Fruit fly (Drosophila melanogaster) whole organism, adult: ENCODE measurements around the gene CG2540.

Experiments used
- CG12768 ChIP-seq: fragments of 200-800 bp; sonication (Bioruptor generic); optimal IDR thresholded peaks from 2 replicates; lab custom pipeline; 2017; ENCODE audit warnings: missing biosample characterization, missing genetic modification characterization, mild to moderate bottlenecking, moderate library complexity, missing genetic modification reagents
- CG1620 ChIP-seq: fragments of 200-800 bp; sonication (Bioruptor generic); optimal IDR thresholded peaks from 2 replicates; lab custom pipeline; 2016; ENCODE audit warnings: missing biosample characterization, missing genetic modification characterization
- CG7101 ChIP-seq: fragments of 200-800 bp; sonication (Bioruptor generic); optimal IDR thresholded peaks from 2 replicates; lab custom pipeline; 2018; ENCODE audit warnings: missing biosample characterization, mild to moderate bottlenecking, missing genetic modification characterization, moderate library complexity
- Clk ChIP-seq: fragments of 200-800 bp; sonication (Bioruptor generic); optimal IDR thresholded peaks from 2 replicates; lab custom pipeline; 2017; ENCODE audit warnings: missing biosample characterization, missing genetic modification characterization
- Crg-1 ChIP-seq: fragments of 200-800 bp; sonication (Bioruptor generic); optimal IDR thresholded peaks from 2 replicates; lab custom pipeline; 2016; ENCODE audit warnings: missing biosample characterization, missing genetic modification characterization
- cic ChIP-seq: fragments of 200-800 bp; sonication (Bioruptor generic); optimal IDR thresholded peaks from 2 replicates; lab custom pipeline; 2017; ENCODE audit warnings: missing biosample characterization, mild to moderate bottlenecking, missing genetic modification characterization, moderate library complexity
- cnc ChIP-seq, 2 experiments: fragments of >200 bp; optimal IDR thresholded peaks; 2 replicates each; lab custom pipeline; 2017
- kay ChIP-seq: fragments of 200-800 bp; sonication (Bioruptor generic); peaks from one replicate; lab custom pipeline; 2016; ENCODE audit warnings: missing biosample characterization, missing genetic modification characterization, borderline replicate concordance
- pad ChIP-seq: fragments of 200-800 bp; sonication (Bioruptor generic); optimal IDR thresholded peaks from 3 replicates; lab custom pipeline; 2017; ENCODE audit warnings: missing biosample characterization, missing genetic modification characterization, mild to moderate bottlenecking, moderate library complexity, missing genetic modification reagents

DNA sequence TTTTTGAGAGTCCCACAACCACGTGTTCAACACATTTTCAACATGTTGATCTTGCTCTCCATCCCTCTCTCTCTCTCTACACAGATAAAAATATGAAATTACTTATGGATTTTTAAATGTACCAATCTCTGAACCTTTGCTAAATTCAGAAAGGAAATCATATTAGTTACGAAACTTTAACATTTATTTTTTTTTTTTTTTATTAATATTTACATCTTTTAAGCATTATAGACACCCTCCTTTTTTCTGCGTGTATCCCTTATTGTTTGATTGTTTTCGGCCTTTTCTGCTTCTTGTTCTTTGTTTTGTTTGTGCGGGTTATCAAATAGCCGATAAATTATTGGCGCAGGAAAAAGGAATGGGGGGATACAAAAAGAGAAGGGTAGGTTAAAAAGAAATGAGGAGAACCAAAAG lies 36.8 kb downstream of the CG2540 start:
- no peak for TF ChIP-seq Clk
- peak; percentile 95 for TF ChIP-seq CG7101 (tag; lab: Kevin White, UChicago)
- peak; percentile 64 for TF ChIP-seq kay
- no peak for TF ChIP-seq cnc (optimal IDR thresholded peaks at IDR 0.05; lab: Kevin White, UChicago)
- TF ChIP-seq Crg-1 (GFP tag; lab: Kevin White, UChicago), result peak; percentile 70
- peak; percentile 63 for TF ChIP-seq CG1620
- peak; percentile 20 for TF ChIP-seq cic (GFP tag; lab: Kevin White, UChicago)
- TF ChIP-seq pad (GFP tag; lab: Kevin White, UChicago), result peak; percentile 81
- TF ChIP-seq CG12768, result peak; percentile 65
